Worm (Caenorhabditis elegans): ENCODE results near the gene egl-27.
A peak's percentile ranks its signal among the peaks of the same experiment; 100 is the strongest.

egl-27 gene

DNA sequence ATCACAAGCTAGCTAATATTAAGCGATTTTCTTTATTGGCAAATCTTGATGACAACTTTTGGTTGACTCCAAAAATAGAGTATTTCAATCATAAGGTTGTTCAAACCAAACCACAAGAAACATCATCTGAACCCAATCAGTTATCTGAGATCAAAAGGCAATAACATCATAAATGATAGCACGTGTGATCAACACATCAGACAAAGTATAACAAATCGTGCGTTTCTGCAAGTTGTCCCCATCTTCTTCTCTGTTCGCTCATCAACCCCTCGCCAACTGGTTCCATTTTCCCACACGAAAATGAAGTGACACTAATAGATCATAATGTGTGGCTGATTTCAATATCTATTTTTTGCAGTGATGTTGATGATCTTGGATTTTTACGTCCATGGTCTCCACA is 14.5 kb downstream of the egl-27 start (continued):
- TF ChIP-seq duxl-1 (tag; optimal IDR thresholded peaks at IDR 0.05; ENCODE audit: poor library complexity) (no peak), D1046.2 (GFP tag; IDR thresholded peaks at IDR 0.05) (no peak), egl-27 (tag; optimal IDR thresholded peaks at IDR 0.05) (peak; percentile 40), F44E2.7 (GFP tag; IDR thresholded peaks at IDR 0.05) (no peak), dve-1 (tag; optimal IDR thresholded peaks at IDR 0.05; ENCODE audit: insufficient read depth) (peak; percentile 17), hlh-11 (tag; optimal IDR thresholded peaks at IDR 0.05) (peak; percentile 89), unc-130 (GFP tag; optimal IDR thresholded peaks at IDR 0.05) (no peak), Y75B8A.6 (GFP tag; IDR thresholded peaks at IDR 0.05) (no peak), nhr-6 (tag; optimal IDR thresholded peaks at IDR 0.05) (no peak), mdt-29 (GFP tag; IDR thresholded peaks at IDR 0.05) (no peak), cey-2 (tag; optimal IDR thresholded peaks at IDR 0.05; ENCODE audit: borderline replicate concordance, insufficient read depth) (peak; percentile 84), mdl-1 (tag; optimal IDR thresholded peaks at IDR 0.05) (peak; percentile 73 to 97), snpc-1.2 (GFP tag; IDR thresholded peaks at IDR 0.05) (no peak), ztf-11 (tag; optimal IDR thresholded peaks at IDR 0.05) (no peak), mep-1 (tag; optimal IDR thresholded peaks at IDR 0.05) (peak; percentile 54), Y5F2A.4 (GFP tag; optimal IDR thresholded peaks at IDR 0.05) (no peak), nhr-77 (tag; optimal IDR thresholded peaks at IDR 0.05) (peak; percentile 76), lim-7 (GFP tag; IDR thresholded peaks at IDR 0.05) (no peak), ceh-62 (tag; optimal IDR thresholded peaks at IDR 0.05) (no peak), vab-7 (GFP tag; IDR thresholded peaks at IDR 0.05) (no peak), skn-1 (tag; optimal IDR thresholded peaks at IDR 0.05) (no peak), T26A8.4 (GFP tag; IDR thresholded peaks at IDR 0.05) (0 out of 2 replicates have a peak, but pooled peaks have one; percentile 20), F26F4.8 (GFP tag; conservative IDR thresholded peaks at IDR 0.05) (no peak), sdz-12 (GFP tag; optimal IDR thresholded peaks at IDR 0.05) (no peak), snpc-4 (tag; optimal IDR thresholded peaks at IDR 0.05) (no peak), dpl-1 (GFP tag; optimal IDR thresholded peaks at IDR 0.05) (peak; percentile 15), Y105C5A.15 (GFP tag; IDR thresholded peaks at IDR 0.05) (no peak), zip-11 (GFP tag; IDR thresholded peaks at IDR 0.05) (no peak), nhr-102 (tag; optimal IDR thresholded peaks at IDR 0.05) (no peak), hif-1 (tag; optimal IDR thresholded peaks at IDR 0.05) (peak in 1 of 2 experiments; percentile 80), daf-8 (GFP tag; IDR thresholded peaks at IDR 0.05) (no peak), arid-1 (GFP tag; conservative IDR thresholded peaks at IDR 0.05) (no peak), lin-38 (GFP tag; IDR thresholded peaks at IDR 0.05) (no peak), attf-4 (tag; optimal IDR thresholded peaks at IDR 0.05) (no peak), mxl-2 (GFP tag; conservative IDR thresholded peaks at IDR 0.05) (no peak), pha-4 (GFP tag; IDR thresholded peaks at IDR 0.05) (no peak), pha-4 (tag; optimal IDR thresholded peaks at IDR 0.05) (no peak), zip-2 (tag; optimal IDR thresholded peaks at IDR 0.05) (no peak), daf-12 (tag; optimal IDR thresholded peaks at IDR 0.05) (no peak), ces-1 (GFP tag; optimal IDR thresholded peaks at IDR 0.05) (no peak), tra-1 (GFP tag; IDR thresholded peaks at IDR 0.05) (0 out of 2 replicates have a peak, but pooled peaks have one; percentile 36), unc-62 (GFP tag; optimal IDR thresholded peaks at IDR 0.05 in 1 of 2) (peak in 1 of 2 experiments; percentile 99), unc-62 (tag; optimal IDR thresholded peaks at IDR 0.05) (no peak), ceh-32 (tag; optimal IDR thresholded peaks at IDR 0.05; ENCODE audit: poor library complexity) (no peak), ceh-82 (tag; optimal IDR thresholded peaks at IDR 0.05) (no peak), hmg-1.1 (GFP tag; IDR thresholded peaks at IDR 0.05) (0 out of 2 replicates have a peak, but pooled peaks have one; percentile 13), nhr-237 (tag; optimal IDR thresholded peaks at IDR 0.05) (no peak), fos-1 (tag; optimal IDR thresholded peaks at IDR 0.05) (no peak), F37D6.2 (tag; optimal IDR thresholded peaks at IDR 0.05) (no peak), ztf-7 (tag; optimal IDR thresholded peaks at IDR 0.05) (no peak), mxl-3 (GFP tag; optimal IDR thresholded peaks at IDR 0.05) (peak; percentile 81), zfp-3 (GFP tag; conservative IDR thresholded peaks at IDR 0.05) (no peak), aha-1 (tag) (peak; percentile 97)

Data from whole organism, L4 larva.